Worm (Caenorhabditis elegans): Measurements from ENCODE around the gene C54G7.1.

C54G7.1 gene

DNA sequence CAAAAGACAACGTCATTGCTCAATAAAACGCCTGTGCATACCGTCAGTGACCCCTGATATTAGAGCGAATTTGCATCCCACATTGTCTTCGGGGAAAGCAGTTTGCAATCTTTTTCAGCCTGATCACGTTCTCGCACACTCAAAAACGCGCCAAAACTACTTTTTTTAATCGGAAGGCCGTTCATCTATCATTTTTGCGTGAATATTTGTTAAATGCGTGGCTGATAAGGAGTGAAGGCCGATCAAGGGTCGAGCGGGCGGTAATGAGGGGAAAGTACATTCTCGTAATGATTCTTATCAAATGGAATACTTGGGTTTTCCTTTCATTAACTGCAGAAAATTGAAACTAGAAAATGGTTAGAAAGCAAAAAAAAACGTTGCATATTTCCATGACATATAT lies 19.5 kb upstream of the C54G7.1 start:
- TF ChIP-seq skn-1 (tag; optimal IDR thresholded peaks at IDR 0.05) (no peak), nhr-10 (tag; optimal IDR thresholded peaks at IDR 0.05) (no peak), sma-9 (GFP tag; optimal IDR thresholded peaks at IDR 0.05) (peak; percentile 43), sma-9 (tag; optimal IDR thresholded peaks at IDR 0.05) (no peak), fos-1 (tag; optimal IDR thresholded peaks at IDR 0.05) (peak; percentile 64), sma-3 (GFP tag; optimal IDR thresholded peaks at IDR 0.05) (peak; percentile 9), F13H6.1 (tag; optimal IDR thresholded peaks at IDR 0.05) (peak; percentile 35)

ce11 chrX:5538416-5538815 lies 5.3 kb upstream of the C54G7.1 start, which contains the start of gene lgx-1:
TSS of gene lgx-1 (minus strand) at chrX:5538516.
- no peak for TF ChIP-seq ztf-11 (tag; optimal IDR thresholded peaks at IDR 0.05)
- no peak for TF ChIP-seq F13H6.1 (tag; optimal IDR thresholded peaks at IDR 0.05)
- TF ChIP-seq lsy-2 (tag; optimal IDR thresholded peaks at IDR 0.05) = no peak
- no peak for TF ChIP-seq lin-13 (GFP tag; optimal IDR thresholded peaks at IDR 0.05)
- no peak for TF ChIP-seq nhr-23 (tag; optimal IDR thresholded peaks at IDR 0.05)
- no peak for TF ChIP-seq nhr-12 (tag; optimal IDR thresholded peaks at IDR 0.05)
- TF ChIP-seq alr-1 (tag; optimal IDR thresholded peaks at IDR 0.05) = no peak
- TF ChIP-seq mdl-1 (tag; optimal IDR thresholded peaks at IDR 0.05) = no peak
- no peak for TF ChIP-seq snpc-4 (tag; optimal IDR thresholded peaks at IDR 0.05)
- no peak for TF ChIP-seq fos-1 (tag; optimal IDR thresholded peaks at IDR 0.05)
- TF ChIP-seq Y55F3AM.14 (GFP tag; optimal IDR thresholded peaks at IDR 0.05) = no peak
- TF ChIP-seq ceh-16 (tag; optimal IDR thresholded peaks at IDR 0.05) = no peak
- no peak for TF ChIP-seq nhr-25 (tag; optimal IDR thresholded peaks at IDR 0.05)
- TF ChIP-seq gmeb-1 (tag; optimal IDR thresholded peaks at IDR 0.05) = no peak
- TF ChIP-seq zag-1 (tag; optimal IDR thresholded peaks at IDR 0.05) = no peak
- TF ChIP-seq lin-11 (tag; optimal IDR thresholded peaks at IDR 0.05) = no peak

- TF ChIP-seq lin-11 (tag; optimal IDR thresholded peaks at IDR 0.05) = no peak
- no peak for TF ChIP-seq lin-39 (tag; optimal IDR thresholded peaks at IDR 0.05)
- no peak for TF ChIP-seq nhr-11 (tag; optimal IDR thresholded peaks at IDR 0.05)
- no peak for TF ChIP-seq lsy-2 (tag; optimal IDR thresholded peaks at IDR 0.05)
- TF ChIP-seq nhr-6 (tag; optimal IDR thresholded peaks at IDR 0.05) = no peak
- TF ChIP-seq egl-27 (tag; optimal IDR thresholded peaks at IDR 0.05) = no peak
- no peak for TF ChIP-seq Y55F3AM.14 (GFP tag; optimal IDR thresholded peaks at IDR 0.05)
- TF ChIP-seq blmp-1 (tag; optimal IDR thresholded peaks at IDR 0.05; ENCODE audit: insufficient read depth) = no peak
- TF ChIP-seq nhr-129 (tag; optimal IDR thresholded peaks at IDR 0.05) = no peak
- no peak for TF ChIP-seq snpc-4 (tag; optimal IDR thresholded peaks at IDR 0.05)
- no peak for TF ChIP-seq unc-39 (tag; optimal IDR thresholded peaks at IDR 0.05)
- no peak for TF ChIP-seq ztf-4 (tag; optimal IDR thresholded peaks at IDR 0.05)
- TF ChIP-seq ZK546.5 (tag; optimal IDR thresholded peaks at IDR 0.05) = no peak
- no peak for TF ChIP-seq gmeb-1 (tag; optimal IDR thresholded peaks at IDR 0.05)
- no peak for TF ChIP-seq elt-3 (tag; optimal IDR thresholded peaks at IDR 0.05)
- no peak for TF ChIP-seq aly-2 (tag; optimal IDR thresholded peaks at IDR 0.05)
Measured at ce11 chrX:5547828-5548227, 4.1 kb downstream of the C54G7.1 start.

ce11 chrX:5552652-5553051 lies 8.9 kb downstream of the C54G7.1 start, which contains the start of gene ifta-1:
TSS of gene ifta-1 (minus strand) at chrX:5552752.
- TF ChIP-seq lin-11 (tag; optimal IDR thresholded peaks at IDR 0.05) = peak; percentile 6
- TF ChIP-seq nhr-21 (tag; optimal IDR thresholded peaks at IDR 0.05) = no peak

ce11 chrX:5555055-5555629 lies 11.4 kb downstream of the C54G7.1 start:
- TF ChIP-seq lsy-2 (tag; optimal IDR thresholded peaks at IDR 0.05) = no peak

- TF ChIP-seq lin-13 (GFP tag; optimal IDR thresholded peaks at IDR 0.05) (no peak), elt-3 (tag; optimal IDR thresholded peaks at IDR 0.05) (no peak), crh-2 (tag; optimal IDR thresholded peaks at IDR 0.05) (no peak)
Measured at ce11 chrX:5557966-5558365, 14.2 kb downstream of the C54G7.1 start, which contains the start of gene C38C5.1. TSS of gene C38C5.1 (plus strand) at chrX:5558055.

Measured in whole organism, L2 larva.